Worm (Caenorhabditis elegans) whole organism, L1 larva: ENCODE measurements around the gene M163.10.
A peak's percentile ranks its signal among the peaks of the same experiment; 100 is the strongest.

Experiments used
- C04F5.9 ChIP-seq: sonication (generic microtip); optimal IDR thresholded peaks from 2 replicates; lab custom pipeline; 2016; ENCODE audit warnings: missing genetic modification characterization, missing compliant biosample characterization
- C16A3.4 ChIP-seq: fragments of 150-350 bp; optimal IDR thresholded peaks from 2 replicates; lab custom pipeline; 2014; ENCODE audit warnings: missing biosample characterization, missing genetic modification characterization
- C34B4.2 ChIP-seq: sonication (generic microtip); optimal IDR thresholded peaks from 2 replicates; lab custom pipeline; 2017; ENCODE audit warnings: mild to moderate bottlenecking, missing genetic modification characterization, missing compliant biosample characterization
- F16B12.6 ChIP-seq: fragments of 150-350 bp; optimal IDR thresholded peaks from 2 replicates; lab custom pipeline; 2014; ENCODE audit warnings: missing biosample characterization, missing genetic modification characterization
- Y116A8C.19 ChIP-seq: sonication (generic microtip); optimal IDR thresholded peaks from 2 replicates; lab custom pipeline; 2016; ENCODE audit warnings: missing compliant biosample characterization, missing genetic modification characterization, borderline replicate concordance
- alr-1 ChIP-seq: fragments of 200-800 bp; sonication (Bioruptor generic); optimal IDR thresholded peaks from 2 replicates; lab custom pipeline; 2018; ENCODE audit warnings: borderline replicate concordance, mild to moderate bottlenecking, missing genetic modification characterization, missing compliant biosample characterization
- aly-2 ChIP-seq: fragments of 150-350 bp; optimal IDR thresholded peaks from 2 replicates; lab custom pipeline; 2014; ENCODE audit warnings: missing biosample characterization, missing genetic modification characterization
- ama-1 ChIP-seq: fragments of 150-350 bp; optimal IDR thresholded peaks from 2 replicates; lab custom pipeline; 2014
- ceh-63 ChIP-seq: fragments of 200-800 bp; sonication (Bioruptor generic); optimal IDR thresholded peaks from 2 replicates; lab custom pipeline; 2018; ENCODE audit warnings: mild to moderate bottlenecking, missing genetic modification characterization, missing compliant biosample characterization
- ceh-8 ChIP-seq: fragments of 200-800 bp; sonication (Bioruptor generic); optimal IDR thresholded peaks from 2 replicates; lab custom pipeline; 2018; ENCODE audit warnings: mild to moderate bottlenecking, missing genetic modification characterization, moderate library complexity, missing compliant biosample characterization
- ceh-88 ChIP-seq: fragments of 200-800 bp; sonication (Bioruptor generic); IDR thresholded peaks from 2 replicates; pipeline ENCODE4 v1.3.6; 2022; ENCODE audit warnings: missing genetic modification characterization, missing compliant biosample characterization
- ces-1 ChIP-seq: fragments of 150-350 bp; optimal IDR thresholded peaks from 2 replicates; lab custom pipeline; 2014; ENCODE audit warnings: missing biosample characterization, missing genetic modification reagents, missing genetic modification characterization
- dsc-1 ChIP-seq: sonication (generic microtip); optimal IDR thresholded peaks from 2 replicates; lab custom pipeline; 2016; ENCODE audit warnings: mild to moderate bottlenecking, missing genetic modification characterization, missing compliant biosample characterization
- efl-1 ChIP-seq, 4 experiments: fragments of 150-350 bp; optimal IDR thresholded peaks in 3 of 4; peaks in 1 of 4; 1 replicate in 1 of 4; 2 replicates in 3 of 4; lab custom pipeline; 2014; ENCODE audit warnings: missing biosample characterization in 2 of 4, missing genetic modification characterization in 2 of 4, missing genetic modification reagents in 2 of 4
- efl-3 ChIP-seq: fragments of 200-800 bp; sonication (Bioruptor generic); optimal IDR thresholded peaks from 2 replicates; lab custom pipeline; 2018; ENCODE audit warnings: mild to moderate bottlenecking, missing genetic modification characterization, missing compliant biosample characterization
- egl-27 ChIP-seq, 2 experiments: fragments of 150-350 bp in 1 of 2; sonication (generic microtip); optimal IDR thresholded peaks; 3 replicates each; lab custom pipeline; 2017 to 2018; ENCODE audit warnings: missing biosample characterization in 2 of 2, missing genetic modification characterization in 2 of 2, missing genetic modification reagents in 2 of 2
- elt-2 ChIP-seq: sonication (generic microtip); optimal IDR thresholded peaks from 2 replicates; lab custom pipeline; 2016; ENCODE audit warnings: missing genetic modification characterization, mild to moderate bottlenecking, inconsistent platforms, missing compliant biosample characterization, missing genetic modification reagents
- elt-3 ChIP-seq, 6 experiments: fragments of 150-350 bp in 1 of 6; sonication (generic microtip); optimal IDR thresholded peaks; 2 replicates each; lab custom pipeline; 2017 to 2018; ENCODE audit warnings: missing biosample characterization in 6 of 6, missing genetic modification characterization in 6 of 6, inconsistent platforms in 1 of 6
- fkh-8 ChIP-seq: sonication (generic microtip); optimal IDR thresholded peaks from 2 replicates; lab custom pipeline; 2016; ENCODE audit warnings: mild to moderate bottlenecking, missing genetic modification characterization, missing compliant biosample characterization
- fos-1 ChIP-seq: fragments of 150-350 bp; optimal IDR thresholded peaks from 2 replicates; lab custom pipeline; 2014; ENCODE audit warnings: missing biosample characterization, missing genetic modification characterization
- grh-1 ChIP-seq: fragments of 200-800 bp; sonication (Bioruptor generic); IDR thresholded peaks from 2 replicates; pipeline ENCODE4 v1.3.6; 2022; ENCODE audit warnings: missing genetic modification reagents, missing genetic modification characterization, missing compliant biosample characterization
- hlh-17 ChIP-seq: fragments of 200-800 bp; sonication (Bioruptor generic); optimal IDR thresholded peaks from 2 replicates; lab custom pipeline; 2018; ENCODE audit warnings: missing genetic modification characterization, mild to moderate bottlenecking, missing compliant biosample characterization, moderate library complexity, borderline replicate concordance
- hlh-4 ChIP-seq: sonication (generic microtip); optimal IDR thresholded peaks from 2 replicates; lab custom pipeline; 2016; ENCODE audit warnings: mild to moderate bottlenecking, missing genetic modification characterization, missing compliant biosample characterization
- irx-1 ChIP-seq: sonication (generic microtip); optimal IDR thresholded peaks from 2 replicates; lab custom pipeline; 2016; ENCODE audit warnings: missing genetic modification characterization, missing compliant biosample characterization
- jun-1 ChIP-seq: fragments of 150-350 bp; optimal IDR thresholded peaks from 2 replicates; lab custom pipeline; 2014; ENCODE audit warnings: missing biosample characterization, missing genetic modification reagents, missing genetic modification characterization
- lin-15B ChIP-seq: fragments of 150-350 bp; sonication (generic microtip); optimal IDR thresholded peaks from 3 replicates; lab custom pipeline; 2014; ENCODE audit warnings: missing biosample characterization, missing genetic modification characterization
- lin-35 ChIP-seq, 2 experiments: fragments of 150-350 bp; optimal IDR thresholded peaks; 2 replicates each; lab custom pipeline; 2014; ENCODE audit warnings: missing biosample characterization in 2 of 2, missing genetic modification characterization in 2 of 2, missing genetic modification reagents in 2 of 2
- lin-39 ChIP-seq: fragments of 150-350 bp; optimal IDR thresholded peaks from 2 replicates; lab custom pipeline; 2014; ENCODE audit warnings: missing biosample characterization, missing genetic modification reagents, missing genetic modification characterization
- lir-3 ChIP-seq: sonication (generic microtip); optimal IDR thresholded peaks from 2 replicates; lab custom pipeline; 2016; ENCODE audit warnings: mild to moderate bottlenecking, missing genetic modification characterization, moderate library complexity, missing compliant biosample characterization; ENCODE audit not compliant: poor library complexity
- mab-9 ChIP-seq: fragments of 200-800 bp; sonication (Bioruptor generic); IDR thresholded peaks from 2 replicates; pipeline ENCODE4 v1.3.6; 2022; ENCODE audit warnings: missing genetic modification reagents, missing genetic modification characterization, missing compliant biosample characterization
- mef-2 ChIP-seq: fragments of 150-350 bp; optimal IDR thresholded peaks from 2 replicates; lab custom pipeline; 2014; ENCODE audit warnings: missing biosample characterization, missing genetic modification characterization
- nhr-11 ChIP-seq: fragments of 150-350 bp; optimal IDR thresholded peaks from 2 replicates; lab custom pipeline; 2014; ENCODE audit warnings: missing biosample characterization, missing genetic modification characterization
- nhr-19 ChIP-seq: fragments of 200-800 bp; sonication (Bioruptor generic); conservative IDR thresholded peaks from 2 replicates; pipeline ENCODE4 v1.3.6; 2022; ENCODE audit warnings: missing genetic modification characterization, missing compliant biosample characterization
- nhr-237 ChIP-seq: fragments of 150-350 bp; optimal IDR thresholded peaks from 2 replicates; lab custom pipeline; 2014; ENCODE audit warnings: missing biosample characterization, missing genetic modification characterization
- nhr-28 ChIP-seq: fragments of 150-350 bp; optimal IDR thresholded peaks from 2 replicates; lab custom pipeline; 2014; ENCODE audit warnings: missing biosample characterization, missing genetic modification characterization
- nhr-47 ChIP-seq: sonication (generic microtip); optimal IDR thresholded peaks from 2 replicates; lab custom pipeline; 2016; ENCODE audit warnings: mild to moderate bottlenecking, missing genetic modification characterization, moderate library complexity, missing compliant biosample characterization
- nhr-71 ChIP-seq: sonication (generic microtip); optimal IDR thresholded peaks from 2 replicates; lab custom pipeline; 2016; ENCODE audit warnings: mild to moderate bottlenecking, missing genetic modification characterization, moderate library complexity, missing compliant biosample characterization
- nhr-84 ChIP-seq: sonication (generic microtip); optimal IDR thresholded peaks from 2 replicates; lab custom pipeline; 2017; ENCODE audit warnings: missing biosample characterization, missing genetic modification characterization
- pag-3 ChIP-seq: sonication (generic microtip); optimal IDR thresholded peaks from 2 replicates; lab custom pipeline; 2017; ENCODE audit warnings: missing genetic modification characterization, mild to moderate bottlenecking, missing compliant biosample characterization, antibody characterized with exemption, borderline replicate concordance; ENCODE audit not compliant: insufficient read depth
- pax-3 ChIP-seq: fragments of 200-800 bp; sonication (Bioruptor generic); optimal IDR thresholded peaks from 2 replicates; lab custom pipeline; 2018; ENCODE audit warnings: mild to moderate bottlenecking, missing genetic modification characterization, moderate library complexity, missing compliant biosample characterization
- pqm-1 ChIP-seq: sonication (generic microtip); optimal IDR thresholded peaks from 3 replicates; lab custom pipeline; 2017; ENCODE audit warnings: missing biosample characterization, missing genetic modification characterization
- rnt-1 ChIP-seq: sonication (generic microtip); optimal IDR thresholded peaks from 2 replicates; lab custom pipeline; 2016; ENCODE audit warnings: mild to moderate bottlenecking, missing genetic modification characterization, moderate library complexity, missing compliant biosample characterization
- snpc-4 ChIP-seq: fragments of 150-350 bp; optimal IDR thresholded peaks from 2 replicates; lab custom pipeline; 2014; ENCODE audit warnings: missing biosample characterization, missing genetic modification characterization
- snu-23 ChIP-seq: sonication (generic microtip); optimal IDR thresholded peaks from 2 replicates; lab custom pipeline; 2016; ENCODE audit warnings: missing genetic modification characterization, missing compliant biosample characterization
- sup-37 ChIP-seq: fragments of 200-800 bp; sonication (Bioruptor generic); optimal IDR thresholded peaks from 2 replicates; lab custom pipeline; 2018; ENCODE audit warnings: mild to moderate bottlenecking, missing genetic modification characterization, missing compliant biosample characterization
- swsn-7 ChIP-seq: sonication (generic microtip); optimal IDR thresholded peaks from 2 replicates; lab custom pipeline; 2016; ENCODE audit warnings: missing genetic modification characterization, missing compliant biosample characterization
- tbx-2 ChIP-seq: sonication (generic microtip); optimal IDR thresholded peaks from 2 replicates; lab custom pipeline; 2016; ENCODE audit warnings: missing genetic modification characterization, missing compliant biosample characterization
- unc-130 ChIP-seq: fragments of 150-350 bp; optimal IDR thresholded peaks from 2 replicates; lab custom pipeline; 2017; ENCODE audit warnings: missing biosample characterization, missing genetic modification characterization, inconsistent platforms
- unc-62 ChIP-seq: fragments of 150-350 bp; optimal IDR thresholded peaks from 2 replicates; lab custom pipeline; 2014; ENCODE audit warnings: missing biosample characterization, missing genetic modification reagents, missing genetic modification characterization
- unc-86 ChIP-seq: sonication (generic microtip); optimal IDR thresholded peaks from 2 replicates; lab custom pipeline; 2016; ENCODE audit warnings: missing genetic modification characterization, missing compliant biosample characterization
- unc-98 ChIP-seq: fragments of 200-800 bp; sonication (Bioruptor generic); IDR thresholded peaks from 2 replicates; pipeline ENCODE4 v1.3.6; 2022; ENCODE audit warnings: missing genetic modification characterization, missing compliant biosample characterization
- xbp-1 ChIP-seq: sonication (generic microtip); optimal IDR thresholded peaks from 2 replicates; lab custom pipeline; 2016; ENCODE audit warnings: missing genetic modification characterization, missing compliant biosample characterization
- zag-1 ChIP-seq: fragments of 150-350 bp; optimal IDR thresholded peaks from 2 replicates; lab custom pipeline; 2014; ENCODE audit warnings: missing biosample characterization, missing genetic modification characterization

M163.10 gene

DNA sequence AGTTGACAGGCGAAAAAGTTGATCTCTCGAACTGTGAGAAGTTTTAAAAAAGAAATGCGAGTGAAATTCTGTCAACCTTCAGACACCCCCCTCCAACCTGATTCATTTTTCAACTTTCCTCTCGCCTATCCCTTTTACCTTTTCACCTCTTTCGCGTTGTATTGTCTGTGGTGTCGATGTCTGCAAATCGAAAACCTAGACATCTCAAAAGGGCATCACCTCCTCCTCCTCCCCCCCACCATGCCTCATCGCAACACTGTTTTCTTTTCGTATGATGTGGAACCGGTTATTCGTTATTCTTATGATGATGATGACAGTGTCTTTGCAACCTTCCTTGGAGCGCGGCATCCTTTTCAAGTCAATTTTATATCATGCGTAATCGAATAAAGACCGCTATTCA lies 37.2 kb downstream of the M163.10 start (continued):
- TF ChIP-seq nhr-19 (GFP tag; lab: Robert Waterston, UW) (peak; percentile 55), elt-3 (tag; optimal IDR thresholded peaks at IDR 0.05; lab: Kevin White, UChicago) (peak in 5 of 6 experiments; percentile 1 to 83 (median 44)), dsc-1 (tag; lab: Kevin White, UChicago) (no peak), nhr-11 (no peak), alr-1 (tag; lab: Kevin White, UChicago) (no peak), F16B12.6 (tag; lab: Kevin White, UChicago) (no peak), zag-1 (no peak), ama-1 (no peak), fkh-8 (tag; lab: Kevin White, UChicago) (no peak), elt-2 (tag; lab: Kevin White, UChicago) (no peak), efl-3 (GFP tag; lab: Kevin White, UChicago) (no peak), lin-15B (tag; lab: Kevin White, UChicago) (no peak), mab-9 (GFP tag; lab: Robert Waterston, UW) (no peak), pag-3 (no peak), pax-3 (tag; lab: Kevin White, UChicago) (no peak), unc-130 (no peak), lin-39 (tag; lab: Kevin White, UChicago) (no peak), ceh-8 (GFP tag; lab: Kevin White, UChicago) (no peak), nhr-237 (tag; lab: Kevin White, UChicago) (no peak), pqm-1 (no peak), jun-1 (tag; lab: Kevin White, UChicago) (no peak), nhr-84 (tag; lab: Kevin White, UChicago) (no peak), nhr-71 (peak; percentile 74), unc-98 (no peak), ces-1 (no peak), ceh-63 (GFP tag; lab: Kevin White, UChicago) (no peak), egl-27 (tag; optimal IDR thresholded peaks at IDR 0.05; lab: Kevin White, UChicago) (no peak), grh-1 (GFP tag; lab: Robert Waterston, UW) (peak; percentile 94), fos-1 (no peak), nhr-47 (peak; percentile 48), rnt-1 (tag; lab: Kevin White, UChicago) (peak; percentile 1), tbx-2 (tag; lab: Kevin White, UChicago) (peak; percentile 2), snpc-4 (tag; lab: Kevin White, UChicago) (no peak), nhr-28 (tag; lab: Kevin White, UChicago) (no peak), aly-2 (tag; lab: Kevin White, UChicago) (no peak), ceh-88 (GFP tag; lab: Robert Waterston, UW) (no peak), swsn-7 (tag; lab: Kevin White, UChicago) (no peak), C04F5.9 (tag; lab: Kevin White, UChicago) (no peak), snu-23 (GFP tag; lab: Kevin White, UChicago) (peak; percentile 65), lin-35 (GFP tag; optimal IDR thresholded peaks at IDR 0.05; lab: Kevin White, UChicago) (peak; percentile 12 to 41), C34B4.2 (no peak), unc-62 (GFP tag; lab: Kevin White, UChicago) (no peak), xbp-1 (tag; lab: Kevin White, UChicago) (peak; percentile 1), unc-86 (tag; lab: Kevin White, UChicago) (no peak), C16A3.4 (tag; lab: Kevin White, UChicago) (no peak), Y116A8C.19 (tag; lab: Kevin White, UChicago) (no peak), irx-1 (tag; lab: Kevin White, UChicago) (no peak), mef-2 (no peak), sup-37 (GFP tag; lab: Kevin White, UChicago) (no peak), efl-1 (optimal IDR thresholded peaks at IDR 0.05; lab: Kevin White, UChicago) (no peak), efl-1 (GFP tag; optimal IDR thresholded peaks at IDR 0.05 in 1 of 2; lab: Kevin White, UChicago) (peak in 1 of 2 experiments; percentile 28), hlh-4 (tag; lab: Kevin White, UChicago) (no peak), lir-3 (tag; lab: Kevin White, UChicago) (no peak), hlh-17 (GFP tag; lab: Kevin White, UChicago) (no peak)
